Fruit fly (Drosophila melanogaster) whole organism, embryonic: Measurements from ENCODE around the gene CG32061.

ENCODE experiments used
- BEAF-32 ChIP-seq: fragments of 200-800 bp; sonication (Bioruptor generic); optimal IDR thresholded peaks from 3 replicates; lab custom pipeline; 2017; ENCODE audit warnings: missing biosample characterization, missing genetic modification characterization, mild to moderate bottlenecking, moderate library complexity, missing genetic modification reagents
- CG11085 ChIP-seq: fragments of 200-800 bp; sonication (Bioruptor generic); IDR thresholded peaks from 2 replicates; pipeline ENCODE4 v1.3.6; 2022; ENCODE audit warnings: missing biosample characterization, missing genetic modification characterization
- CG11093 ChIP-seq: fragments of 200-800 bp; sonication (Bioruptor generic); IDR thresholded peaks from 3 replicates; pipeline ENCODE4 v1.3.6; 2022; ENCODE audit warnings: missing biosample characterization, missing genetic modification characterization
- CG11247 ChIP-seq: fragments of 200-800 bp; sonication (Bioruptor generic); IDR thresholded peaks from 2 replicates; pipeline ENCODE4 v1.3.6; 2022; ENCODE audit warnings: missing biosample characterization, missing genetic modification characterization
- CG12769 ChIP-seq: fragments of 200-800 bp; sonication (Bioruptor generic); optimal IDR thresholded peaks from 2 replicates; lab custom pipeline; 2019; ENCODE audit warnings: missing biosample characterization, mild to moderate bottlenecking, missing genetic modification characterization, moderate library complexity
- CG16779 ChIP-seq: fragments of 200-800 bp; sonication (Bioruptor generic); IDR thresholded peaks from 2 replicates; pipeline ENCODE4 v1.3.6; 2022; ENCODE audit warnings: missing biosample characterization, missing genetic modification characterization
- CG17802 ChIP-seq: fragments of 200-800 bp; sonication (Bioruptor generic); optimal IDR thresholded peaks from 2 replicates; lab custom pipeline; 2018; ENCODE audit warnings: missing biosample characterization, mild to moderate bottlenecking, missing genetic modification characterization, moderate library complexity
- CG31365 ChIP-seq: fragments of 200-800 bp; sonication (Bioruptor generic); optimal IDR thresholded peaks from 2 replicates; lab custom pipeline; 2018; ENCODE audit warnings: missing biosample characterization, mild to moderate bottlenecking, missing genetic modification characterization
- CG32772 ChIP-seq: fragments of 200-800 bp; sonication (Bioruptor generic); IDR thresholded peaks from 2 replicates; pipeline ENCODE4 v1.3.6; 2022; ENCODE audit warnings: missing biosample characterization, missing genetic modification characterization
- CG3838 ChIP-seq: fragments of 200-800 bp; sonication (Bioruptor generic); optimal IDR thresholded peaks from 3 replicates; lab custom pipeline; 2016; ENCODE audit warnings: missing biosample characterization, missing genetic modification characterization
- CG42726 ChIP-seq: fragments of 200-800 bp; sonication (Bioruptor generic); IDR thresholded peaks from 2 replicates; pipeline ENCODE4 v1.3.6; 2022; ENCODE audit warnings: missing biosample characterization, missing genetic modification characterization; ENCODE audit not compliant: partially characterized antibody
- CG4360 ChIP-seq: fragments of 200-800 bp; sonication (Bioruptor generic); IDR thresholded peaks from 2 replicates; pipeline ENCODE4 v1.3.6; 2022; ENCODE audit warnings: missing biosample characterization, missing genetic modification characterization
- CG5245 ChIP-seq: fragments of 200-800 bp; sonication (Bioruptor generic); optimal IDR thresholded peaks from 3 replicates; lab custom pipeline; 2016; ENCODE audit warnings: missing biosample characterization, missing genetic modification characterization
- CG6175 ChIP-seq: fragments of 200-800 bp; sonication (Bioruptor generic); IDR thresholded peaks from 3 replicates; pipeline ENCODE4 v1.3.6; 2022; ENCODE audit warnings: missing biosample characterization, missing genetic modification characterization
- CG6854 ChIP-seq: fragments of 200-800 bp; sonication (Bioruptor generic); optimal IDR thresholded peaks from 3 replicates; lab custom pipeline; 2017; ENCODE audit warnings: missing biosample characterization, mild to moderate bottlenecking, missing genetic modification characterization
- CG9215 ChIP-seq: fragments of 200-800 bp; sonication (Bioruptor generic); IDR thresholded peaks from 2 replicates; pipeline ENCODE4 v1.3.6; 2022; ENCODE audit warnings: missing biosample characterization, missing genetic modification characterization
- CG9797 ChIP-seq: fragments of 200-800 bp; sonication (Bioruptor generic); optimal IDR thresholded peaks from 3 replicates; lab custom pipeline; 2018; ENCODE audit warnings: missing biosample characterization, mild to moderate bottlenecking, missing genetic modification characterization
- CTCF ChIP-seq: fragments of 200-800 bp; sonication (Bioruptor generic); optimal IDR thresholded peaks from 2 replicates; lab custom pipeline; 2017; ENCODE audit warnings: missing biosample characterization, mild to moderate bottlenecking, missing genetic modification characterization, moderate library complexity
- D19B ChIP-seq: fragments of 200-800 bp; sonication (Bioruptor generic); optimal IDR thresholded peaks from 2 replicates; lab custom pipeline; 2017; ENCODE audit warnings: missing biosample characterization, mild to moderate bottlenecking, missing genetic modification characterization
- Dip2 ChIP-seq: fragments of 200-800 bp; sonication (Bioruptor generic); IDR thresholded peaks from 2 replicates; pipeline ENCODE4 v1.3.6; 2022; ENCODE audit warnings: missing biosample characterization, missing genetic modification characterization
- Gsc ChIP-seq: fragments of 200-800 bp; sonication (Bioruptor generic); IDR thresholded peaks from 2 replicates; pipeline ENCODE4 v1.3.6; 2022; ENCODE audit warnings: missing biosample characterization, missing genetic modification characterization
- Hr51 ChIP-seq, 2 experiments: fragments of 200-800 bp; sonication (Bioruptor generic); optimal IDR thresholded peaks; 2 replicates in 1 of 2; 3 replicates in 1 of 2; lab custom pipeline; 2016 to 2018; ENCODE audit warnings: missing biosample characterization in 2 of 2, missing genetic modification characterization in 2 of 2, mild to moderate bottlenecking in 1 of 2, moderate library complexity in 1 of 2
- Hsf ChIP-seq: fragments of 200-800 bp; sonication (Bioruptor generic); optimal IDR thresholded peaks from 3 replicates; lab custom pipeline; 2016; ENCODE audit warnings: missing biosample characterization, missing genetic modification characterization
- MESR4 ChIP-seq: fragments of 200-800 bp; sonication (Bioruptor generic); optimal IDR thresholded peaks from 2 replicates; lab custom pipeline; 2018; ENCODE audit warnings: missing biosample characterization, mild to moderate bottlenecking, missing genetic modification characterization, moderate library complexity
- Nf-YC ChIP-seq: fragments of 200-800 bp; optimal IDR thresholded peaks from 3 replicates; lab custom pipeline; 2019; ENCODE audit warnings: missing biosample characterization, mild to moderate bottlenecking, missing genetic modification characterization, moderate library complexity
- Sin3A ChIP-seq: fragments of >200 bp; optimal IDR thresholded peaks from 2 replicates; lab custom pipeline; 2018
- Sry-δ ChIP-seq: fragments of 200-800 bp; sonication (Bioruptor generic); optimal IDR thresholded peaks from 2 replicates; lab custom pipeline; 2016; ENCODE audit warnings: missing biosample characterization, missing genetic modification characterization
- Taf1 ChIP-seq: fragments of 200-800 bp; sonication (Bioruptor generic); IDR thresholded peaks from 2 replicates; pipeline ENCODE4 v1.3.6; 2022; ENCODE audit warnings: missing biosample characterization, missing genetic modification characterization
- az2 ChIP-seq: fragments of 200-800 bp; sonication (Bioruptor generic); optimal IDR thresholded peaks from 3 replicates; lab custom pipeline; 2016; ENCODE audit warnings: missing biosample characterization, missing genetic modification characterization
- crp ChIP-seq, 2 experiments: fragments of 200-800 bp; sonication (Bioruptor generic); optimal IDR thresholded peaks; 2 replicates in 1 of 2; 3 replicates in 1 of 2; lab custom pipeline; 2017; ENCODE audit warnings: missing biosample characterization in 2 of 2, missing genetic modification characterization in 2 of 2, mild to moderate bottlenecking in 1 of 2, moderate library complexity in 1 of 2
- dmrt99B ChIP-seq: fragments of 200-800 bp; sonication (Bioruptor generic); optimal IDR thresholded peaks from 2 replicates; lab custom pipeline; 2018; ENCODE audit warnings: missing biosample characterization, mild to moderate bottlenecking, missing genetic modification characterization, moderate library complexity
- fd3F ChIP-seq: fragments of 200-800 bp; sonication (Bioruptor generic); optimal IDR thresholded peaks from 2 replicates; lab custom pipeline; 2018; ENCODE audit warnings: missing biosample characterization, mild to moderate bottlenecking, missing genetic modification characterization, moderate library complexity
- gcm2 ChIP-seq: fragments of 200-800 bp; sonication (Bioruptor generic); optimal IDR thresholded peaks from 2 replicates; lab custom pipeline; 2016; ENCODE audit warnings: missing biosample characterization, missing genetic modification characterization
- jing ChIP-seq: fragments of 200-800 bp; sonication (Bioruptor generic); optimal IDR thresholded peaks from 2 replicates; lab custom pipeline; 2018; ENCODE audit warnings: missing biosample characterization, mild to moderate bottlenecking, missing genetic modification characterization
- ken ChIP-seq: fragments of 200-800 bp; sonication (Bioruptor generic); IDR thresholded peaks from 3 replicates; pipeline ENCODE4 v1.3.6; 2022; ENCODE audit warnings: missing biosample characterization, missing genetic modification characterization
- lbe ChIP-seq: fragments of 200-800 bp; sonication (Bioruptor generic); optimal IDR thresholded peaks from 2 replicates; lab custom pipeline; 2016; ENCODE audit warnings: missing biosample characterization, mild to moderate bottlenecking, missing genetic modification characterization
- mld ChIP-seq: fragments of 200-800 bp; sonication (Bioruptor generic); IDR thresholded peaks from 3 replicates; pipeline ENCODE4 v1.3.6; 2022; ENCODE audit warnings: missing biosample characterization, missing genetic modification characterization; ENCODE audit not compliant: partially characterized antibody
- nom ChIP-seq: fragments of 200-800 bp; sonication (Bioruptor generic); optimal IDR thresholded peaks from 2 replicates; lab custom pipeline; 2017; ENCODE audit warnings: missing biosample characterization, missing genetic modification characterization, mild to moderate bottlenecking, moderate library complexity, missing genetic modification reagents
- pita ChIP-seq: fragments of 200-800 bp; sonication (Bioruptor generic); optimal IDR thresholded peaks from 2 replicates; lab custom pipeline; 2017; ENCODE audit warnings: missing biosample characterization, mild to moderate bottlenecking, missing genetic modification characterization
- pnt ChIP-seq: fragments of 200-800 bp; sonication (Bioruptor generic); optimal IDR thresholded peaks from 3 replicates; lab custom pipeline; 2016; ENCODE audit warnings: missing biosample characterization, missing genetic modification characterization
- ranshi ChIP-seq: fragments of 200-800 bp; sonication (Bioruptor generic); IDR thresholded peaks from 2 replicates; pipeline ENCODE4 v1.3.6; 2022; ENCODE audit warnings: missing biosample characterization, missing genetic modification characterization
- scrt ChIP-seq: fragments of 200-800 bp; sonication (Bioruptor generic); optimal IDR thresholded peaks from 2 replicates; lab custom pipeline; 2018; ENCODE audit warnings: missing biosample characterization, mild to moderate bottlenecking, missing genetic modification characterization, moderate library complexity
- sens ChIP-seq: fragments of 200-800 bp; sonication (Bioruptor generic); peaks from one replicate; lab custom pipeline; 2016; ENCODE audit warnings: missing biosample characterization, missing genetic modification characterization
- sim ChIP-seq: fragments of 200-800 bp; sonication (Bioruptor generic); IDR thresholded peaks from 2 replicates; pipeline ENCODE4 v1.3.6; 2022; ENCODE audit warnings: missing biosample characterization, missing genetic modification characterization
- stwl ChIP-seq: fragments of 200-800 bp; sonication (Bioruptor generic); optimal IDR thresholded peaks from 3 replicates; lab custom pipeline; 2018; ENCODE audit warnings: missing biosample characterization, mild to moderate bottlenecking, missing genetic modification characterization, moderate library complexity
- trem ChIP-seq: fragments of 200-800 bp; optimal IDR thresholded peaks from 3 replicates; lab custom pipeline; 2019; ENCODE audit warnings: missing biosample characterization, mild to moderate bottlenecking, missing genetic modification characterization, moderate library complexity
- zf30C ChIP-seq: fragments of 200-800 bp; sonication (Bioruptor generic); optimal IDR thresholded peaks from 3 replicates; lab custom pipeline; 2018; ENCODE audit warnings: missing biosample characterization, mild to moderate bottlenecking, missing genetic modification characterization

CG32061 gene

DNA sequence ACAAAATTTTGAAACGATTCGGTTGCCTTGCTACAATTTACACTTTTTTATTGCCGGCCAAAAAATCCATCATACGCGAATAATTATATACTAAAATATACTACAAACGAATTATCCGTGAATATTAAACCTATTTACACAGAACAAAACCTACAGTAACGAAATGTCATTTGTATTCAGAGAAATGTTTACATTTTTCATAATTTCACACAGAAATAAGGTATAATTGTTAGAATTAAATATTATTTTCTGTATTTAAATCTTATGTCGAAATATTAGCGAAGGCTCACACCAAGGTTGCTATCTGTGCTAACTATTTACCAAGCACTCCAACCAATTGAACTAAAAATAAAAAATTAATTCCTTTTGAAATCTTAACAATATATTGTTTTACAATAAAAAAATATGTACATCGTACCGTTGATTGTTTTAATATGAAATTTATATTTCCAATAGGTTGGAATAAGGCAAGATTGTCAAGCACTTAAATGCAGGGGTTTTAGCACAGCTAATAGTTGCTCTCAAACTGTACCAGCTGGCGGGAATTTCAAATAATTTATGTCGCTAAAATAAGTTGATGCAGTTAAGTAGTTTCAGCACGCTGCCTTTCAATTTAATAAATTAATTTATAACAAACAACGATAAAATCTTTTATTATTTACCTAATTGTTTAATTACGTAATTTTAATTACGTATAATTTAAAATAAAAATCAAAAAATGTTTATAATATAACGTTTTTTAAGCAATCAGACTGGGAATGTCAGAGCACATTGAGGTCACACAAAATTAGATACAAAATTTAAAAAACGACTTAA lies at the start of gene CG32061, which contains the start of gene Gem3 (continued):
- peak; percentile 32 for TF ChIP-seq stwl (tag; lab: Kevin White, UChicago)
- peak; percentile 27 for TF ChIP-seq BEAF-32 (GFP tag; lab: Kevin White, UChicago)
- TF ChIP-seq zf30C (GFP tag; lab: Kevin White, UChicago): no peak
- peak; percentile 6 for TF ChIP-seq CG9797
- no peak for TF ChIP-seq Nf-YC
- no peak for TF ChIP-seq MESR4 (GFP tag; lab: Kevin White, UChicago)

DNA sequence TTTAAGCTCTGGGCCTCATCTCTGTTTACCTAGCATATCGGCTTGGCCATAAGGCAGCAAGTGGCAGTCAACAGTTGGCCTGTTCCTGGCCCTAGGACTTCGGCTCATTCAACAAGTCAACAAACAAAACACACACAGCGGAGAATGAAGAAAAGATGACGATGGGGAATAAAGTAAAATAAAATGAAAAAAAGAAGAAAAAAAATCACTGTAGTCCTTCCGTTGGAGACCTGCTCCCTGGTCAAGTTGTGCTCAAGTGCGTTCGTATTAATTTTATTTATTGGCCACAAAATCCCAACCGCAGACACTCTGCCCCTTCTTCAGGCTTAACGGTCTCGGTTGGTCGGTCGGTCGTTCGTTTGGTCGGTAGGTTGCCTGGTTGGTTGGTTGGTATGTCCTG lies 45.2 kb upstream of the CG32061 start:
- TF ChIP-seq scrt (peak; percentile 65), CG16779 (GFP tag; lab: Robert Waterston, UW) (no peak), CG11093 (GFP tag; lab: Robert Waterston, UW) (no peak), ken (GFP tag; lab: Robert Waterston, UW) (no peak), pnt (no peak), nom (GFP tag; lab: Kevin White, UChicago) (peak; percentile 29)

DNA sequence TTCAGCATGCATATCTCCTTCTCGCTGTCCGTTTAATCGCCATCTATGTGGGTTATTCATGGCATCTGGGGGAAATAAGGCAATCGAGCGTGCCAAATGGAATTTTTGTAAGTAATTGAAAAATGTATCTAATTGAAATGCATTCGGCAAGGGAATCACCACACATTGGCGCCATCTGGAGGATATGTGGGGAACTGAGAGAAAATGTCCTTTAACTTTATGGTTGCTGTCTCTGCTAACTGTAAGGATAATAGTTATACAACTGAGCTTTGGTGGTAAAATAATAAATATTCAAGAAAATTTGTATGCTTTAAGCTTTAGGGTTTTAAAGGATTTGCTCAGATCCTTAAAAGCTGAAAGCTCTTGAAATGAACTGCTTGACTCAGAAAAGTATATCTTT lies 36.3 kb upstream of the CG32061 start:
- TF ChIP-seq CG12769 (tag; lab: Kevin White, UChicago) (no peak), Dip2 (GFP tag; lab: Robert Waterston, UW) (peak; percentile 79), Sry-δ (GFP tag; lab: Kevin White, UChicago) (no peak), CG6854 (no peak), CTCF (GFP tag; lab: Kevin White, UChicago) (peak; percentile 90), CG5245 (GFP tag; lab: Kevin White, UChicago) (no peak), CG11085 (GFP tag; lab: Robert Waterston, UW) (no peak), jing (no peak), Hsf (GFP tag; lab: Kevin White, UChicago) (no peak), Sin3A (lab: Kevin White, UChicago) (no peak), sens (GFP tag; lab: Kevin White, UChicago) (peak; percentile 67), lbe (GFP tag; lab: Kevin White, UChicago) (no peak), pita (GFP tag; lab: Kevin White, UChicago) (peak; percentile 54), CG9215 (GFP tag; lab: Robert Waterston, UW) (no peak), Taf1 (GFP tag; lab: Robert Waterston, UW) (no peak), Gsc (no peak), mld (GFP tag; lab: Robert Waterston, UW) (no peak), fd3F (GFP tag; lab: Kevin White, UChicago) (no peak), gcm2 (GFP tag; lab: Kevin White, UChicago) (no peak), Hr51 (GFP tag; optimal IDR thresholded peaks at IDR 0.05; lab: Kevin White, UChicago) (no peak), CG31365 (tag; lab: Kevin White, UChicago) (peak; percentile 74), D19B (GFP tag; lab: Kevin White, UChicago) (no peak), MESR4 (GFP tag; lab: Kevin White, UChicago) (no peak), CG3838 (GFP tag; lab: Kevin White, UChicago) (no peak), az2 (GFP tag; lab: Kevin White, UChicago) (no peak)

DNA sequence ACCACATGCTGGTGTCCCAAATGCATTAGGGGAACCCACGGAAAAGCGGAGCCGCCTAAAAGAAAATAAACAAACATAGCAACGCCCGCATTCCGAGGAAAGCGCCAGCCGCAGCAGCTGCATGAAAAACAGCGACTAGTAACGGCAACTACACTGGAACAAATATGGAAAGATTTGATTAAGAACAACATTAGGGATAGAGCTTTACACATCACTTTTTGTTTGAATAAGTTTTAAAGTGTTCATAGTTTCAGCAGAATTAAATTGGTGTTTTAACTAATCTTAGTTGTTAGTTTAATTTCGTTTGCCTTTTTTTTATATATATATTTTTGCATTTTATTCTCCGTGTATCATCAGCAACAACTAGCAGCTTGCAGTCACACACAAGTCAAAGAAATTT lies 35.6 kb upstream of the CG32061 start:
- TF ChIP-seq CG42726 (no peak), CG4360 (GFP tag; lab: Robert Waterston, UW) (no peak), trem (no peak), ranshi (GFP tag; lab: Robert Waterston, UW) (no peak), CG17802 (tag; lab: Kevin White, UChicago) (peak; percentile 28), sim (GFP tag; lab: Robert Waterston, UW) (no peak), crp (GFP tag; optimal IDR thresholded peaks at IDR 0.05; lab: Kevin White, UChicago) (no peak), dmrt99B (tag; lab: Kevin White, UChicago) (peak; percentile 66), CG11247 (GFP tag; lab: Robert Waterston, UW) (no peak), CG32772 (GFP tag; lab: Robert Waterston, UW) (no peak), Hr51 (GFP tag; optimal IDR thresholded peaks at IDR 0.05; lab: Kevin White, UChicago) (peak in 1 of 2 experiments; percentile 67), CG6175 (GFP tag; lab: Robert Waterston, UW) (no peak)
